Worm (Caenorhabditis elegans): ENCODE results near the gene M117.1.

DNA sequence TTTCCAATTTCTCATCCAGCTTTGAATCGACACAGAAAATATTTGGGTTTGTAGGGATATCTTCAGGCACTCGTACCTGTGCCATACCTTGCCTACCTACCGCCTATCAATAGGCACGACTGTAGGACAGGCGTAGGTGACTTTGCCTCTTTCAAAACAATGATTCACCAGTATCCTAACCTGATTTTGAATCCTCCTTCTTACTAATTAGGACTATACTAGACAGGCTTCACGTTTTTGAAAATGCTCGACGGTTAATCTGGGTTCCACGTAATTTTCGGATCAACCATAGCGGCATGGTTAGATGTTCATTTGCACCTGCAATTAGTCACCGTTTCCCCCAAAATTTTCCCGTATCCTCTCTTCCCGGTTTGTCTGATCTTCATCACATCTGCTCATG lies 54.4 kb downstream of the M117.1 start:
- TF ChIP-seq ama-1 (optimal IDR thresholded peaks at IDR 0.05) (no peak), mdl-1 (tag; optimal IDR thresholded peaks at IDR 0.05) (no peak), alr-1 (tag; optimal IDR thresholded peaks at IDR 0.05) (no peak), unc-62 (GFP tag; optimal IDR thresholded peaks at IDR 0.05) (no peak), blmp-1 (tag; optimal IDR thresholded peaks at IDR 0.05; ENCODE audit: insufficient read depth) (no peak), ceh-82 (tag; optimal IDR thresholded peaks at IDR 0.05) (no peak), ztf-11 (tag; optimal IDR thresholded peaks at IDR 0.05) (no peak)
